Worm (Caenorhabditis elegans) whole organism, L2 larva: Measurements from ENCODE around the gene rsp-2.

ENCODE experiments used
- ceh-16 ChIP-seq: fragments of 150-350 bp; optimal IDR thresholded peaks from 2 replicates; lab custom pipeline; 2014; ENCODE audit warnings: missing biosample characterization, missing genetic modification characterization
- nhr-10 ChIP-seq: sonication (generic microtip); optimal IDR thresholded peaks from 2 replicates; lab custom pipeline; 2017; ENCODE audit warnings: missing biosample characterization, missing genetic modification characterization
- unc-62 ChIP-seq: fragments of 150-350 bp; optimal IDR thresholded peaks from 2 replicates; lab custom pipeline; 2014; ENCODE audit warnings: missing biosample characterization, missing genetic modification reagents, missing genetic modification characterization
- ztf-11 ChIP-seq: sonication (generic microtip); optimal IDR thresholded peaks from 2 replicates; lab custom pipeline; 2017; ENCODE audit warnings: missing biosample characterization, missing genetic modification characterization

DNA sequence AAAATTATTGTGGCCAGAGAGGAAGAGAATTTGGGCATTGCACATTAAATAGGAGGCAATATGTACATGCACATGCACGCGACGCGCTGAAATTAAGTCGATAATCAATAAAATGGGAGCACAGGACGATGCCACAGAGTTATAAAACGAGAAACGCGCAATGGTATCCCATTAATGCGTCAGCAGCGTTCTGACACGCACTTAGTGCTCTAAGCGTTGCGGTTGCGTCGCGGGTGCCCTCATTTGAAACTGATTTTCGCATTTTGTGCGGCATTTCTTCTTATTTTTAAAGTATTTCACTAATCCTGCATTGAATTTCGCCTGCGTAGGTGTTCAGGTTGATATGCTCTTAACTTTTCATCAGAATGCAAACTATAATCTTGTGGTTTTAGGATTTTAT lies 270 bp upstream of the rsp-2 start, which contains the start of gene rsp-1:
- peak; percentile 39 for TF ChIP-seq ceh-16 (tag; lab: Kevin White, UChicago)
- TF ChIP-seq unc-62 (GFP tag; lab: Kevin White, UChicago) = no peak
- no peak for TF ChIP-seq ztf-11 (tag; lab: Kevin White, UChicago)
- no peak for TF ChIP-seq nhr-10 (tag; lab: Kevin White, UChicago)
